Worm (Caenorhabditis elegans): ENCODE measurements around the gene gcy-8.
A peak's percentile ranks its signal among the peaks of the same experiment; 100 is the strongest.

gcy-8 gene

DNA sequence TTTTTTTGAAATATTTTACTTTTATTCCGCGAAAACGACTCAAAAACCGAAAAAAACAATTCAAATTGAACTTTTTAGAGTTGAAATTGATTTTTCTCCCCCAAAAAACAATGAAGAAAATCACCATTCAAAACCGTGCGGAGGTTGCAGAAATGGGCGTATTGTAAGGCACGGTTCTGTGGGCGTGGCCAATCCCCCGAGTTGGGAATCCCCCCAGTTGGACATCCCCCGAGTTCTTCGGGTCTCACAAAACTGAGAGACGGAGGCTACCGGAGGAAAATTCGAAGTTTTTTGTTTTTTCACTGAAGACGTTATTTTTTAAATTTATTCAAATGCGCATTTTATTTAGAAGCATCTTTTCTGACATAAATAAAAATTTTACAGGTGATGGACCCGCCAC, 20.3 kb downstream of the gcy-8 start, which contains the start of gene mcm-3AP:
mcm-3AP (plus strand) TSS at position 383 of the 400 bp plus-strand sequence.
- TF ChIP-seq dpl-1 (GFP tag; optimal IDR thresholded peaks at IDR 0.05) (peak in 1 of 3 experiments; percentile 30), isw-1 (GFP tag; IDR thresholded peaks at IDR 0.05) (peak; percentile 72), nhr-71 (tag; optimal IDR thresholded peaks at IDR 0.05) (peak; percentile 50), nhr-47 (tag; optimal IDR thresholded peaks at IDR 0.05) (peak; percentile 45), nhr-85 (tag) (peak; percentile 44), dsc-1 (tag; optimal IDR thresholded peaks at IDR 0.05) (peak; percentile 0), F16B12.6 (tag; optimal IDR thresholded peaks at IDR 0.05) (peak; percentile 36), lin-35 (GFP tag; optimal IDR thresholded peaks at IDR 0.05) (peak in 1 of 2 experiments; percentile 37), lsy-2 (tag; optimal IDR thresholded peaks at IDR 0.05) (peak; percentile 31 to 83), efl-1 (optimal IDR thresholded peaks at IDR 0.05) (peak; percentile 28 to 35), efl-1 (GFP tag; optimal IDR thresholded peaks at IDR 0.05 in 1 of 2) (peak; percentile 16 to 88), rnt-1 (tag; optimal IDR thresholded peaks at IDR 0.05) (peak; percentile 35), ceh-88 (GFP tag; IDR thresholded peaks at IDR 0.05) (peak; percentile 41; the same call in 1 of the 2 replicates), nhr-19 (GFP tag; conservative IDR thresholded peaks at IDR 0.05) (peak; percentile 72)

ce11 chrIV:7954006-7954405, 26.1 kb downstream of the gcy-8 start:
- TF ChIP-seq nhr-84 (tag; optimal IDR thresholded peaks at IDR 0.05) (no peak), efl-3 (GFP tag; optimal IDR thresholded peaks at IDR 0.05) (no peak), lin-35 (GFP tag; optimal IDR thresholded peaks at IDR 0.05) (no peak), zag-1 (tag; optimal IDR thresholded peaks at IDR 0.05) (no peak), C16A3.4 (tag; optimal IDR thresholded peaks at IDR 0.05) (no peak), lin-15B (tag; optimal IDR thresholded peaks at IDR 0.05) (no peak), pag-3 (tag; optimal IDR thresholded peaks at IDR 0.05; ENCODE audit: borderline replicate concordance, insufficient read depth) (no peak), ceh-63 (GFP tag; optimal IDR thresholded peaks at IDR 0.05) (no peak), blmp-1 (tag; optimal IDR thresholded peaks at IDR 0.05) (no peak), lsy-2 (tag; optimal IDR thresholded peaks at IDR 0.05) (no peak), sox-4 (tag; optimal IDR thresholded peaks at IDR 0.05) (no peak), lin-39 (tag; optimal IDR thresholded peaks at IDR 0.05) (no peak), elt-2 (tag; optimal IDR thresholded peaks at IDR 0.05) (no peak), nhr-12 (tag; optimal IDR thresholded peaks at IDR 0.05) (no peak), nhr-11 (tag; optimal IDR thresholded peaks at IDR 0.05) (no peak)

- no peak for TF ChIP-seq ztf-4 (tag; optimal IDR thresholded peaks at IDR 0.05)
- TF ChIP-seq irx-1 (tag; optimal IDR thresholded peaks at IDR 0.05), result no peak
- no peak for TF ChIP-seq mab-9 (GFP tag; IDR thresholded peaks at IDR 0.05)
- TF ChIP-seq lin-39 (tag; optimal IDR thresholded peaks at IDR 0.05), result no peak
- TF ChIP-seq F16B12.6 (tag; optimal IDR thresholded peaks at IDR 0.05), result no peak
- TF ChIP-seq sptf-1 (tag; optimal IDR thresholded peaks at IDR 0.05), result no peak
- no peak for TF ChIP-seq lin-35 (GFP tag; optimal IDR thresholded peaks at IDR 0.05)
- TF ChIP-seq unc-130 (tag; optimal IDR thresholded peaks at IDR 0.05), result no peak
Observed at ce11 chrIV:7955849-7956248, 27.9 kb downstream of the gcy-8 start, which contains the start of gene ceh-19. TSS of gene ceh-19 (minus strand) at chrIV:7955949.

DNA sequence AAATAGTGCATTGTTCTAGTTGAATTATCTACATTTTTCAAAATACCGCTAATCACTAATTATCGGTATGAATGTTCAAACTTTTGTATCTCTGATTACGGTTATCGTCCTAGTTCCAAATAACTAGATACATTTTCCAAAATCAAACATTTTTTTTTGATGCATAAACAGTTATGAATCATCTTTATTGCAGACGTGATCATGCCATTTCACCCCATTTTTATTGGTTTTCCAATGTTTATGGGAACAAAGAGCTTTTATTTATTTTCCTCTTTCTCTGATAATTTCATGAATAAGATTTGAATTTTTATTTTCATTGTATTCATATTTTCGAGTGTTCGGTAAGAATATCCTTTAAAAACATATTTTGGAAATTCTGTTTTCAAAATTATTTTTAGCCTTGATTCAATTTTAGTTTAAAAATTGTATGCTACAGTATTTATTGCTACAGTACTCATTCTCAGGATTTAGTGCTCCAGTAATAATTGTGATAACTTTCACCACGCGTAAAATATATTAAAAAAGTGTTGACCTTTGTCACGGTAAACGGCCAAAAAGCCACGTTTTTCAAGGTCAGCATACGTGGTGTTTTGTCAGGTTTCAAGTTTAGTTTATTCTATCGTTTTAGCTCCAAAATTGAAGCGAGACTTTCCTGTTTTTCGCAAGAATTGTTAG, 28.8 kb downstream of the gcy-8 start, which contains the start of gene csr-1:
csr-1 (plus strand) TSS at position 625 of the 675 bp plus-strand sequence.
- no peak for TF ChIP-seq mdl-1 (tag; optimal IDR thresholded peaks at IDR 0.05)
- TF ChIP-seq ceh-82 (tag; optimal IDR thresholded peaks at IDR 0.05), result no peak
- no peak for TF ChIP-seq skn-1 (tag; optimal IDR thresholded peaks at IDR 0.05)
- no peak for TF ChIP-seq unc-130 (tag; optimal IDR thresholded peaks at IDR 0.05)
- no peak for TF ChIP-seq sup-37 (GFP tag; optimal IDR thresholded peaks at IDR 0.05)
- TF ChIP-seq aly-2 (tag; optimal IDR thresholded peaks at IDR 0.05), result no peak
- no peak for TF ChIP-seq C04F5.9 (tag; optimal IDR thresholded peaks at IDR 0.05)
- TF ChIP-seq blmp-1 (tag; optimal IDR thresholded peaks at IDR 0.05), result no peak
